Fruit fly (Drosophila melanogaster) whole organism: Measurements from ENCODE around the gene TotC.

Source experiments
- CG8478 ChIP-seq: fragments of >200 bp; optimal IDR thresholded peaks from 2 replicates; lab custom pipeline; 2018; ENCODE audit warnings: inconsistent platforms
- Dll ChIP-seq: fragments of >200 bp; optimal IDR thresholded peaks from 2 replicates; lab custom pipeline; 2017
- EcR ChIP-seq, 2 experiments: fragments of >200 bp; optimal IDR thresholded peaks; 2 replicates each; lab custom pipeline; 2017; ENCODE audit warnings: missing biosample characterization in 2 of 2, missing genetic modification characterization in 2 of 2, missing genetic modification reagents in 2 of 2
- pan ChIP-seq: fragments of >200 bp; optimal IDR thresholded peaks from 2 replicates; lab custom pipeline; 2017
- psq ChIP-seq: fragments of >200 bp; optimal IDR thresholded peaks from 2 replicates; lab custom pipeline; 2017
- usp ChIP-seq: fragments of >200 bp; optimal IDR thresholded peaks from 2 replicates; lab custom pipeline; 2017; ENCODE audit warnings: missing biosample characterization, missing genetic modification characterization, mixed read lengths

DNA sequence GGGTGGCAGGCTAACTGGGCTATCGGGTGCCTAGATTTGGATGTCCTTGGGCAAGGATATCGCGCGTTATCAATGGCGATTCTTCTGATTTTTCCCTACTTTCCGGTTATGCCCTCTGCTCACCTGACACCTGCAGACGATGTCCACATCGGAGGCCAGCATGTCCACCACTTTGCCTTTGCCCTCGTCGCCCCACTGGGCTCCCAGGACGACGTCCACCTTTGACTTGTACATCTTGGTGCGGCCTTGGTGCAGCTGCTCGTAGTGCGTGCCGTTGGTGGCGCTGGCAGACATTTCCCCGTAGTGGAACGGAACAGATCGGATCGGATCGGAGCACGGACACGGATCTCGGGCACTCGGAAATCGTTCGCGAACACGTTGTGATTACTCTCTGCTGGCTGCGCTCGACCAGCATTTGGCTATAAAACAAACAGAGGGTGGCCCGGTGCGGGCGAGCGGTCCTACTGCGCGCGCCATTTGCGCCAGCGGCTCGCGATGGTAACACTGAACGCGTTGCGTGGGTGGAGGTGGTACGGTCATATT, 42.6 kb upstream of the TotC start, which contains the start of gene Adss:
- TF ChIP-seq CG8478 (lab: Kevin White, UChicago) (no peak), pan (lab: Kevin White, UChicago) (no peak), Dll (lab: Kevin White, UChicago) (no peak), usp (GFP tag; lab: Kevin White, UChicago) (no peak), psq (lab: Kevin White, UChicago) (no peak), EcR (GFP tag; optimal IDR thresholded peaks at IDR 0.05; lab: Kevin White, UChicago) (no peak)
